Worm (Caenorhabditis elegans) whole organism, L4 larva: ENCODE results near the gene set-6.
"Not testable (repeated sequence)": the region's sequence is repeated elsewhere in the genome, so short reads cannot be mapped to it uniquely, and the experiment has no call there.

Experiments used
- F44E2.7 ChIP-seq: fragments of 200-800 bp; sonication (Bioruptor generic); IDR thresholded peaks from 2 replicates; pipeline ENCODE4 v2.1.2; 2022; ENCODE audit warnings: missing genetic modification characterization, missing compliant biosample characterization
- R02D3.7 ChIP-seq: fragments of 150-350 bp; sonication (generic microtip); optimal IDR thresholded peaks from 3 replicates; lab custom pipeline; 2014; ENCODE audit warnings: missing biosample characterization, missing genetic modification characterization
- T20F7.1 ChIP-seq: fragments of 200-800 bp; sonication (Bioruptor generic); optimal IDR thresholded peaks from 2 replicates; lab custom pipeline; 2018; ENCODE audit warnings: mild to moderate bottlenecking, missing genetic modification characterization, missing compliant biosample characterization
- T26A8.4 ChIP-seq: fragments of 200-800 bp; sonication (Bioruptor generic); IDR thresholded peaks from 2 replicates; pipeline ENCODE4 v1.3.6; 2022; ENCODE audit warnings: missing genetic modification characterization, missing compliant biosample characterization
- Y105C5A.15 ChIP-seq: fragments of 200-800 bp; sonication (Bioruptor generic); IDR thresholded peaks from 2 replicates; pipeline ENCODE4 v1.3.6; 2022; ENCODE audit warnings: missing genetic modification characterization, missing compliant biosample characterization
- Y75B8A.6 ChIP-seq: fragments of 200-800 bp; sonication (Bioruptor generic); IDR thresholded peaks from 2 replicates; pipeline ENCODE4 v1.3.6; 2022; ENCODE audit warnings: missing genetic modification reagents, missing genetic modification characterization, missing compliant biosample characterization
- ZK546.5 ChIP-seq, 2 experiments: sonication (generic microtip); optimal IDR thresholded peaks; 2 replicates each; lab custom pipeline; 2017; ENCODE audit warnings: missing biosample characterization in 2 of 2, missing genetic modification characterization in 2 of 2
- ama-1 ChIP-seq: fragments of 150-350 bp; optimal IDR thresholded peaks from 2 replicates; lab custom pipeline; 2014; ENCODE audit warnings: inconsistent platforms, mixed read lengths
- attf-4 ChIP-seq: sonication (generic microtip); optimal IDR thresholded peaks from 3 replicates; lab custom pipeline; 2017; ENCODE audit warnings: missing biosample characterization, missing genetic modification characterization
- ceh-20 ChIP-seq: fragments of 200-800 bp; sonication (Bioruptor generic); IDR thresholded peaks from 2 replicates; pipeline ENCODE4 v1.3.6; 2022; ENCODE audit warnings: missing genetic modification reagents, missing genetic modification characterization, missing compliant biosample characterization
- ceh-44 ChIP-seq: fragments of 200-800 bp; sonication (Bioruptor generic); IDR thresholded peaks from 2 replicates; pipeline ENCODE4 v1.3.6; 2022; ENCODE audit warnings: missing genetic modification reagents, missing genetic modification characterization, missing compliant biosample characterization
- cey-2 ChIP-seq: sonication (generic microtip); optimal IDR thresholded peaks from 3 replicates; lab custom pipeline; 2017; ENCODE audit warnings: missing genetic modification characterization, mild to moderate bottlenecking, missing compliant biosample characterization, antibody characterized with exemption, borderline replicate concordance; ENCODE audit not compliant: insufficient read depth
- ctbp-1 ChIP-seq: fragments of 200-800 bp; sonication (Bioruptor generic); IDR thresholded peaks from 2 replicates; pipeline ENCODE4 v1.3.6; 2022; ENCODE audit warnings: missing genetic modification reagents, missing genetic modification characterization, missing compliant biosample characterization
- daf-19 ChIP-seq: fragments of 200-800 bp; sonication (Bioruptor generic); conservative IDR thresholded peaks from 2 replicates; pipeline ENCODE4 v1.3.6; 2022; ENCODE audit warnings: missing genetic modification characterization, missing compliant biosample characterization
- dmd-6 ChIP-seq: fragments of 200-800 bp; sonication (Bioruptor generic); IDR thresholded peaks from 2 replicates; pipeline ENCODE4 v1.3.6; 2022; ENCODE audit warnings: missing genetic modification reagents, missing genetic modification characterization, missing compliant biosample characterization
- dve-1 ChIP-seq: sonication (generic microtip); optimal IDR thresholded peaks from 2 replicates; lab custom pipeline; 2017; ENCODE audit warnings: antibody characterized with exemption, mild to moderate bottlenecking, missing genetic modification characterization, missing compliant biosample characterization; ENCODE audit not compliant: insufficient read depth
- hif-1 ChIP-seq, 2 experiments: sonication (generic microtip); optimal IDR thresholded peaks; 2 replicates each; lab custom pipeline; 2016 to 2017; ENCODE audit warnings: missing compliant biosample characterization in 2 of 2, missing genetic modification characterization in 2 of 2, missing genetic modification reagents in 2 of 2, missing genotype in 2 of 2, mild to moderate bottlenecking in 1 of 2
- lin-13 ChIP-seq: fragments of 150-350 bp; optimal IDR thresholded peaks from 2 replicates; lab custom pipeline; 2014; ENCODE audit warnings: missing biosample characterization, missing genetic modification reagents, missing genetic modification characterization
- lin-29 ChIP-seq: fragments of 200-800 bp; sonication (Bioruptor generic); IDR thresholded peaks from 2 replicates; pipeline ENCODE4 v1.3.6; 2022; ENCODE audit warnings: missing genetic modification reagents, missing genetic modification characterization, missing compliant biosample characterization
- lir-3 ChIP-seq: sonication (generic microtip); optimal IDR thresholded peaks from 2 replicates; lab custom pipeline; 2016; ENCODE audit warnings: mild to moderate bottlenecking, missing genetic modification characterization, missing compliant biosample characterization
- madf-9 ChIP-seq: fragments of 200-800 bp; sonication (Bioruptor generic); conservative IDR thresholded peaks from 2 replicates; pipeline ENCODE4 v1.3.6; 2022; ENCODE audit warnings: missing genetic modification reagents, missing genetic modification characterization, missing compliant biosample characterization
- mep-1 ChIP-seq: fragments of 150-350 bp; sonication (generic microtip); optimal IDR thresholded peaks from 3 replicates; lab custom pipeline; 2014; ENCODE audit warnings: missing biosample characterization, missing genetic modification characterization
- nhr-11 ChIP-seq: fragments of 150-350 bp; optimal IDR thresholded peaks from 2 replicates; lab custom pipeline; 2014; ENCODE audit warnings: missing biosample characterization, missing genetic modification characterization
- nhr-111 ChIP-seq: fragments of 200-800 bp; sonication (Bioruptor generic); optimal IDR thresholded peaks from 2 replicates; lab custom pipeline; 2018; ENCODE audit warnings: mild to moderate bottlenecking, missing genetic modification characterization, missing compliant biosample characterization
- nhr-28 ChIP-seq: fragments of 150-350 bp; optimal IDR thresholded peaks from 2 replicates; lab custom pipeline; 2014; ENCODE audit warnings: missing biosample characterization, missing genetic modification characterization
- nhr-6 ChIP-seq: fragments of 150-350 bp; optimal IDR thresholded peaks from 2 replicates; lab custom pipeline; 2014; ENCODE audit warnings: missing biosample characterization, missing genetic modification characterization
- sdz-12 ChIP-seq: fragments of 200-800 bp; sonication (Bioruptor generic); optimal IDR thresholded peaks from 2 replicates; lab custom pipeline; 2018; ENCODE audit warnings: mild to moderate bottlenecking, missing genetic modification characterization, missing compliant biosample characterization
- spr-3 ChIP-seq: fragments of 200-800 bp; sonication (Bioruptor generic); optimal IDR thresholded peaks from 2 replicates; lab custom pipeline; 2018; ENCODE audit warnings: mild to moderate bottlenecking, missing genetic modification characterization, missing compliant biosample characterization
- unc-130 ChIP-seq: sonication (generic microtip); optimal IDR thresholded peaks from 2 replicates; lab custom pipeline; 2016; ENCODE audit warnings: missing genetic modification reagents, missing genetic modification characterization, missing compliant biosample characterization
- unc-62 ChIP-seq, 3 experiments: fragments of 150-350 bp in 1 of 3; sonication (generic microtip); optimal IDR thresholded peaks in 2 of 3; peaks in 1 of 3; 1 replicate in 1 of 3; 2 replicates in 2 of 3; lab custom pipeline; 2014 to 2017; ENCODE audit warnings: missing biosample characterization in 3 of 3, missing genetic modification characterization in 3 of 3, missing genetic modification reagents in 3 of 3, missing genotype in 1 of 3
- zag-1 ChIP-seq: fragments of 150-350 bp; optimal IDR thresholded peaks from 2 replicates; lab custom pipeline; 2014; ENCODE audit warnings: missing biosample characterization, missing genetic modification characterization
- zip-2 ChIP-seq: fragments of 150-350 bp; optimal IDR thresholded peaks from 2 replicates; lab custom pipeline; 2014; ENCODE audit warnings: missing biosample characterization, missing genetic modification characterization

The set-6 gene

ce11 chrX:11961103-11961502, 13.4 kb downstream of the set-6 start, which contains the start of gene C49F5.13:
Gene C49F5.13 (plus strand): TSS chrX:11961403.
- not testable (repeated sequence) for TF ChIP-seq unc-130 (GFP tag; lab: Kevin White, UChicago); mep-1 (tag; lab: Kevin White, UChicago); zag-1 (tag; lab: Kevin White, UChicago)

ce11 chrX:11959838-11960237, 14.6 kb downstream of the set-6 start, which contains the start of gene C49F5.8:
Gene C49F5.8 (plus strand): TSS chrX:11960138.
- TF ChIP-seq lin-13 (GFP tag; lab: Kevin White, UChicago), result no peak
- TF ChIP-seq nhr-28 (tag; lab: Kevin White, UChicago), result peak; percentile 1

- TF ChIP-seq nhr-6 (tag; lab: Kevin White, UChicago) (no peak), F44E2.7 (GFP tag; lab: Robert Waterston, UW) (no peak), T26A8.4 (no peak), sdz-12 (GFP tag; lab: Kevin White, UChicago) (no peak), nhr-11 (tag; lab: Kevin White, UChicago) (no peak), attf-4 (tag; lab: Kevin White, UChicago) (no peak), lin-29 (GFP tag; lab: Robert Waterston, UW) (no peak), ctbp-1 (GFP tag; lab: Robert Waterston, UW) (no peak), ZK546.5 (tag; optimal IDR thresholded peaks at IDR 0.05; lab: Kevin White, UChicago) (no peak), ceh-44 (no peak), hif-1 (tag; optimal IDR thresholded peaks at IDR 0.05; lab: Kevin White, UChicago) (no peak), dmd-6 (GFP tag; lab: Robert Waterston, UW) (no peak), dve-1 (tag; lab: Kevin White, UChicago) (no peak), unc-62 (GFP tag; optimal IDR thresholded peaks at IDR 0.05 in 1 of 2; lab: Kevin White, UChicago) (no peak), unc-62 (tag; optimal IDR thresholded peaks at IDR 0.05; lab: Kevin White, UChicago) (no peak), madf-9 (no peak), zip-2 (tag; lab: Kevin White, UChicago) (no peak)
Measured at ce11 chrX:11957246-11957645, 17.2 kb downstream of the set-6 start, which contains the start of gene T08D10.5. Gene T08D10.5 (plus strand): TSS chrX:11957546.

- TF ChIP-seq R02D3.7 (no peak), Y75B8A.6 (GFP tag; lab: Robert Waterston, UW) (no peak), ceh-44 (no peak), ceh-20 (GFP tag; lab: Robert Waterston, UW) (no peak), madf-9 (no peak), nhr-111 (GFP tag; lab: Kevin White, UChicago) (no peak), T20F7.1 (no peak), cey-2 (tag; lab: Kevin White, UChicago) (no peak)
Measured at ce11 chrX:11955125-11955524, 19.4 kb downstream of the set-6 start, which contains the start of gene T08D10.3. Gene T08D10.3 (plus strand): TSS chrX:11955425.

- no peak for TF ChIP-seq Y105C5A.15 (GFP tag; lab: Robert Waterston, UW)
- TF ChIP-seq daf-19 (GFP tag; lab: Robert Waterston, UW), result no peak
- TF ChIP-seq unc-62 (GFP tag; optimal IDR thresholded peaks at IDR 0.05 in 1 of 2; lab: Kevin White, UChicago), result peak in 1 of 2 experiments; percentile 8
- no peak for TF ChIP-seq unc-62 (tag; optimal IDR thresholded peaks at IDR 0.05; lab: Kevin White, UChicago)
- TF ChIP-seq lir-3 (tag; lab: Kevin White, UChicago), result no peak
Measured at ce11 chrX:11953229-11953628, 21.2 kb downstream of the set-6 start, which contains the start of gene T08D10.4. Gene T08D10.4 (minus strand): TSS chrX:11953329.

ce11 chrX:11952129-11952528, 22.4 kb downstream of the set-6 start:
- TF ChIP-seq ceh-44 (no peak), unc-62 (GFP tag; optimal IDR thresholded peaks at IDR 0.05 in 1 of 2; lab: Kevin White, UChicago) (peak in 1 of 2 experiments; percentile 94), unc-62 (tag; optimal IDR thresholded peaks at IDR 0.05; lab: Kevin White, UChicago) (no peak), ama-1 (lab: Kevin White, UChicago) (no peak), spr-3 (GFP tag; lab: Kevin White, UChicago) (no peak)
